Fruit fly (Drosophila melanogaster) whole organism, embryonic: ENCODE data around the gene Ugt35E1.
A peak's percentile ranks its signal among the peaks of the same experiment; 100 is the strongest.

ENCODE experiments used
- Bdp1 ChIP-seq: fragments of 200-800 bp; sonication (Bioruptor generic); optimal IDR thresholded peaks from 3 replicates; lab custom pipeline; 2016; ENCODE audit warnings: missing biosample characterization, missing genetic modification characterization
- CG10366 ChIP-seq: fragments of 200-800 bp; sonication (Bioruptor generic); IDR thresholded peaks from 2 replicates; pipeline ENCODE4 v1.3.6; 2022; ENCODE audit warnings: missing biosample characterization, missing genetic modification characterization
- CG10543 ChIP-seq: fragments of 200-800 bp; sonication (Bioruptor generic); optimal IDR thresholded peaks from 3 replicates; lab custom pipeline; 2017; ENCODE audit warnings: missing biosample characterization, mild to moderate bottlenecking, missing genetic modification characterization, moderate library complexity
- CG10959 ChIP-seq: fragments of 200-800 bp; sonication (Bioruptor generic); IDR thresholded peaks from 2 replicates; pipeline ENCODE4 v1.3.6; 2022; ENCODE audit warnings: missing biosample characterization, missing genetic modification characterization
- CG11085 ChIP-seq: fragments of 200-800 bp; sonication (Bioruptor generic); IDR thresholded peaks from 2 replicates; pipeline ENCODE4 v1.3.6; 2022; ENCODE audit warnings: missing biosample characterization, missing genetic modification characterization
- CG11504 ChIP-seq: fragments of 200-800 bp; sonication (Bioruptor generic); optimal IDR thresholded peaks from 3 replicates; lab custom pipeline; 2019; ENCODE audit warnings: missing biosample characterization, mild to moderate bottlenecking, missing genetic modification characterization, moderate library complexity
- CG12769 ChIP-seq: fragments of 200-800 bp; sonication (Bioruptor generic); optimal IDR thresholded peaks from 2 replicates; lab custom pipeline; 2019; ENCODE audit warnings: missing biosample characterization, mild to moderate bottlenecking, missing genetic modification characterization, moderate library complexity
- CG13287 ChIP-seq: fragments of 200-800 bp; sonication (Bioruptor generic); IDR thresholded peaks from 2 replicates; pipeline ENCODE4 v1.3.6; 2022; ENCODE audit warnings: missing biosample characterization, missing genetic modification characterization; ENCODE audit not compliant: partially characterized antibody
- CG15011 ChIP-seq: fragments of 200-800 bp; sonication (Bioruptor generic); optimal IDR thresholded peaks from 3 replicates; lab custom pipeline; 2018; ENCODE audit warnings: missing biosample characterization, mild to moderate bottlenecking, missing genetic modification characterization
- CG17359 ChIP-seq: fragments of 200-800 bp; sonication (Bioruptor generic); optimal IDR thresholded peaks from 3 replicates; lab custom pipeline; 2018; ENCODE audit warnings: missing biosample characterization, mild to moderate bottlenecking, missing genetic modification characterization, moderate library complexity
- CG2202 ChIP-seq: fragments of 200-800 bp; sonication (Bioruptor generic); optimal IDR thresholded peaks from 2 replicates; lab custom pipeline; 2018; ENCODE audit warnings: missing biosample characterization, mild to moderate bottlenecking, missing genetic modification characterization
- CG31388 ChIP-seq: fragments of 200-800 bp; sonication (Bioruptor generic); optimal IDR thresholded peaks from 2 replicates; lab custom pipeline; 2016; ENCODE audit warnings: missing biosample characterization, missing genetic modification characterization
- CG4360 ChIP-seq: fragments of 200-800 bp; sonication (Bioruptor generic); IDR thresholded peaks from 2 replicates; pipeline ENCODE4 v1.3.6; 2022; ENCODE audit warnings: missing biosample characterization, missing genetic modification characterization
- CG4617 ChIP-seq: fragments of 200-800 bp; sonication (Bioruptor generic); optimal IDR thresholded peaks from 3 replicates; lab custom pipeline; 2016; ENCODE audit warnings: missing biosample characterization, missing genetic modification characterization, borderline replicate concordance
- CG6854 ChIP-seq: fragments of 200-800 bp; sonication (Bioruptor generic); optimal IDR thresholded peaks from 3 replicates; lab custom pipeline; 2017; ENCODE audit warnings: missing biosample characterization, mild to moderate bottlenecking, missing genetic modification characterization
- CG8765 ChIP-seq: fragments of 200-800 bp; sonication (Bioruptor generic); IDR thresholded peaks from 2 replicates; pipeline ENCODE4 v1.3.6; 2022; ENCODE audit warnings: missing biosample characterization, missing genetic modification characterization
- CG9215 ChIP-seq: fragments of 200-800 bp; sonication (Bioruptor generic); IDR thresholded peaks from 2 replicates; pipeline ENCODE4 v1.3.6; 2022; ENCODE audit warnings: missing biosample characterization, missing genetic modification characterization
- CG9876 ChIP-seq: fragments of 200-800 bp; sonication (Bioruptor generic); optimal IDR thresholded peaks from 2 replicates; lab custom pipeline; 2016; ENCODE audit warnings: missing biosample characterization, missing genetic modification characterization
- Dad ChIP-seq: fragments of 200-800 bp; sonication (Bioruptor generic); optimal IDR thresholded peaks from 3 replicates; lab custom pipeline; 2016; ENCODE audit warnings: missing biosample characterization, missing genetic modification characterization
- Dip2 ChIP-seq: fragments of 200-800 bp; sonication (Bioruptor generic); IDR thresholded peaks from 2 replicates; pipeline ENCODE4 v1.3.6; 2022; ENCODE audit warnings: missing biosample characterization, missing genetic modification characterization
- Ets65A ChIP-seq: fragments of 200-800 bp; sonication (Bioruptor generic); peaks from one replicate; lab custom pipeline; 2016; ENCODE audit warnings: missing biosample characterization, missing genetic modification characterization
- Hey ChIP-seq: fragments of 200-800 bp; sonication (Bioruptor generic); optimal IDR thresholded peaks from 3 replicates; lab custom pipeline; 2018; ENCODE audit warnings: missing biosample characterization, mild to moderate bottlenecking, missing genetic modification characterization
- Hr3 ChIP-seq: fragments of 200-800 bp; sonication (Bioruptor generic); optimal IDR thresholded peaks from 3 replicates; lab custom pipeline; 2016; ENCODE audit warnings: missing biosample characterization, missing genetic modification characterization
- Kr ChIP-seq: fragments of 200-800 bp; sonication (Bioruptor generic); optimal IDR thresholded peaks from 2 replicates; lab custom pipeline; 2017; ENCODE audit warnings: missing biosample characterization, mild to moderate bottlenecking, missing genetic modification characterization
- Lim3 ChIP-seq: fragments of 200-800 bp; sonication (Bioruptor generic); IDR thresholded peaks from 2 replicates; pipeline ENCODE4 v1.3.6; 2022; ENCODE audit warnings: missing biosample characterization, missing genetic modification characterization
- Med ChIP-seq: fragments of 200-800 bp; sonication (Bioruptor generic); peaks from one replicate; lab custom pipeline; 2016; ENCODE audit warnings: missing biosample characterization, missing genetic modification characterization, mild to moderate bottlenecking, inconsistent platforms, moderate library complexity
- Meics ChIP-seq: fragments of 200-800 bp; sonication (Bioruptor generic); optimal IDR thresholded peaks from 2 replicates; lab custom pipeline; 2017; ENCODE audit warnings: missing biosample characterization, mild to moderate bottlenecking, missing genetic modification characterization
- NK7.1 ChIP-seq: fragments of 200-800 bp; sonication (Bioruptor generic); optimal IDR thresholded peaks from 3 replicates; lab custom pipeline; 2016; ENCODE audit warnings: missing biosample characterization, missing genetic modification characterization
- Xrp1 ChIP-seq: fragments of 200-800 bp; sonication (Bioruptor generic); IDR thresholded peaks from 2 replicates; pipeline ENCODE4 v1.3.6; 2022; ENCODE audit warnings: missing biosample characterization, missing genetic modification characterization
- caup ChIP-seq: fragments of 200-800 bp; sonication (Bioruptor generic); optimal IDR thresholded peaks from 3 replicates; lab custom pipeline; 2017; ENCODE audit warnings: missing biosample characterization, mild to moderate bottlenecking, missing genetic modification characterization, moderate library complexity; ENCODE audit not compliant: severe bottlenecking
- corto ChIP-seq: fragments of 200-800 bp; sonication (Bioruptor generic); optimal IDR thresholded peaks from 2 replicates; lab custom pipeline; 2016; ENCODE audit warnings: missing biosample characterization, mild to moderate bottlenecking, missing genetic modification characterization, moderate library complexity
- croc ChIP-seq: fragments of 200-800 bp; sonication (Bioruptor generic); conservative IDR thresholded peaks from 3 replicates; pipeline ENCODE4 v1.3.6; 2022; ENCODE audit warnings: missing biosample characterization, missing genetic modification characterization
- da ChIP-seq: fragments of 200-800 bp; sonication (Bioruptor generic); optimal IDR thresholded peaks from 2 replicates; lab custom pipeline; 2016; ENCODE audit warnings: missing biosample characterization, missing genetic modification characterization
- dati ChIP-seq: fragments of 200-800 bp; sonication (Bioruptor generic); IDR thresholded peaks from 2 replicates; pipeline ENCODE4 v1.3.6; 2022; ENCODE audit warnings: missing biosample characterization, missing genetic modification characterization
- dimm ChIP-seq: fragments of 200-800 bp; sonication (Bioruptor generic); IDR thresholded peaks from 2 replicates; pipeline ENCODE4 v1.3.6; 2022; ENCODE audit warnings: missing biosample characterization, missing genetic modification characterization
- exex ChIP-seq: fragments of 200-800 bp; sonication (Bioruptor generic); optimal IDR thresholded peaks from 4 replicates; lab custom pipeline; 2018; ENCODE audit warnings: missing biosample characterization, mild to moderate bottlenecking, missing genetic modification characterization, moderate library complexity
- eyg ChIP-seq: fragments of 200-800 bp; sonication (Bioruptor generic); optimal IDR thresholded peaks from 3 replicates; lab custom pipeline; 2016; ENCODE audit warnings: missing biosample characterization, missing genetic modification characterization
- h ChIP-seq: fragments of >200 bp; optimal IDR thresholded peaks from 2 replicates; lab custom pipeline; 2017
- hth ChIP-seq: fragments of >200 bp; optimal IDR thresholded peaks from 2 replicates; lab custom pipeline; 2017; ENCODE audit warnings: inconsistent platforms
- kah ChIP-seq: fragments of 200-800 bp; sonication (Bioruptor generic); optimal IDR thresholded peaks from 2 replicates; lab custom pipeline; 2018; ENCODE audit warnings: missing biosample characterization, mild to moderate bottlenecking, missing genetic modification characterization
- ken ChIP-seq: fragments of 200-800 bp; sonication (Bioruptor generic); IDR thresholded peaks from 3 replicates; pipeline ENCODE4 v1.3.6; 2022; ENCODE audit warnings: missing biosample characterization, missing genetic modification characterization
- nmo ChIP-seq: fragments of 200-800 bp; sonication (Bioruptor generic); optimal IDR thresholded peaks from 2 replicates; lab custom pipeline; 2018; ENCODE audit warnings: missing biosample characterization, mild to moderate bottlenecking, missing genetic modification characterization, moderate library complexity
- onecut ChIP-seq: fragments of 200-800 bp; sonication (Bioruptor generic); IDR thresholded peaks from 2 replicates; pipeline ENCODE4 v1.3.6; 2022; ENCODE audit warnings: missing biosample characterization, missing genetic modification characterization
- org-1 ChIP-seq: fragments of 200-800 bp; sonication (Bioruptor generic); optimal IDR thresholded peaks from 2 replicates; lab custom pipeline; 2017; ENCODE audit warnings: missing biosample characterization, missing genetic modification characterization
- pan ChIP-seq, 4 experiments: fragments of >200 bp in 3 of 4; fragments of 200-800 bp in 1 of 4; sonication (Bioruptor generic) in 1 of 4; optimal IDR thresholded peaks in 3 of 4; IDR thresholded peaks in 1 of 4; 2 replicates each; pipeline versions ENCODE4 v1.3.6 to Lab custom; 2017 to 2022; ENCODE audit warnings: missing biosample characterization in 2 of 4, missing genetic modification characterization in 2 of 4, mixed read lengths in 1 of 4
- pfk ChIP-seq: fragments of 200-800 bp; sonication (Bioruptor generic); optimal IDR thresholded peaks from 2 replicates; lab custom pipeline; 2018; ENCODE audit warnings: missing biosample characterization, mild to moderate bottlenecking, missing genetic modification characterization, moderate library complexity
- prd ChIP-seq, 3 experiments: fragments of >200 bp in 2 of 3; fragments of 200-800 bp in 1 of 3; sonication (Bioruptor generic) in 1 of 3; optimal IDR thresholded peaks in 2 of 3; IDR thresholded peaks in 1 of 3; 2 replicates in 2 of 3; 3 replicates in 1 of 3; pipeline versions ENCODE4 v1.3.6 to Lab custom; 2017 to 2022; ENCODE audit warnings: missing biosample characterization in 1 of 3, missing genetic modification characterization in 1 of 3
- ssp ChIP-seq: fragments of 200-800 bp; sonication (Bioruptor generic); IDR thresholded peaks from 2 replicates; pipeline ENCODE4 v1.3.6; 2022; ENCODE audit warnings: missing biosample characterization, missing genetic modification characterization
- stwl ChIP-seq: fragments of 200-800 bp; sonication (Bioruptor generic); optimal IDR thresholded peaks from 3 replicates; lab custom pipeline; 2018; ENCODE audit warnings: missing biosample characterization, mild to moderate bottlenecking, missing genetic modification characterization, moderate library complexity
- tap ChIP-seq: fragments of 200-800 bp; optimal IDR thresholded peaks from 3 replicates; lab custom pipeline; 2019; ENCODE audit warnings: missing biosample characterization, mild to moderate bottlenecking, missing genetic modification characterization, moderate library complexity
- tna ChIP-seq: fragments of 200-800 bp; sonication (Bioruptor generic); IDR thresholded peaks from 2 replicates; pipeline ENCODE4 v1.3.6; 2022; ENCODE audit warnings: missing biosample characterization, missing genetic modification characterization; ENCODE audit not compliant: partially characterized antibody

Gene Ugt35E1

DNA sequence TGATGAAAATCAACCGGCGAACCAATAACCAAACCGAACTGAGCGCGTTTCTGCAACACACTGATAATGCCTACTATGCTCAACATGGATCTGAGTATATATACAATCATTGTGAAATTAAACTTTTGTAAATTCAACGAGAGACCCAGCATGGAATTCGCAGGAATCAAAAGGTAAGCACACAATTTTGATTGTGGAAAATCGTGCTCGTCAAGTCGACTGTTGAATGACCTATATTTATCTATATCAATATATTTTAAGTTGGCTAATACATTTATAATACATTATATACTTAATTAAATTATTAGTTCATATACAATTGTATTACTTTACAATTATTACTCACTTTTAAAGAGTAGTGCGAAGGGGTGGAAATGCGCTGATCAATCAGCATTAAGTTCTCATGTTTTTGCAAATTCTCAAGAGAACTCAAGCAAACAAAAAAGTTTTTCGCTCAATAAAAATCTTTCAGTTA lies 12.0 kb downstream of the Ugt35E1 start, which contains the start of gene Ugt302K1 (continued):
- TF ChIP-seq Hr3 (no peak), CG9215 (GFP tag; lab: Robert Waterston, UW) (0 out of 2 replicates have a peak, but pooled peaks have one; percentile 15), CG6854 (GFP tag; lab: Kevin White, UChicago) (no peak), ssp (GFP tag; lab: Robert Waterston, UW) (no peak), CG31388 (GFP tag; lab: Kevin White, UChicago) (no peak), pan (optimal IDR thresholded peaks at IDR 0.05; lab: Kevin White, UChicago) (no peak), pan (GFP tag; optimal IDR thresholded peaks at IDR 0.05 in 1 of 2, IDR thresholded peaks at IDR 0.05 in 1 of 2) (no peak), NK7.1 (GFP tag; lab: Kevin White, UChicago) (no peak), pfk (GFP tag; lab: Kevin White, UChicago) (no peak), CG10366 (no peak), eyg (GFP tag; lab: Kevin White, UChicago) (no peak), hth (lab: Kevin White, UChicago) (no peak), h (no peak), da (no peak), tap (tag; lab: Kevin White, UChicago) (no peak), Lim3 (no peak), Kr (GFP tag; lab: Kevin White, UChicago) (no peak), CG10959 (GFP tag; lab: Robert Waterston, UW) (no peak), kah (GFP tag; lab: Kevin White, UChicago) (no peak), tna (GFP tag; lab: Robert Waterston, UW) (no peak), CG4617 (GFP tag; lab: Kevin White, UChicago) (no peak), CG17359 (tag; lab: Kevin White, UChicago) (no peak), Dad (GFP tag; lab: Kevin White, UChicago) (no peak), Ets65A (GFP tag; lab: Kevin White, UChicago) (no peak), ken (no peak), org-1 (no peak), CG8765 (no peak; the same call in 1 of the 2 replicates), Hey (tag; lab: Kevin White, UChicago) (no peak), exex (tag; lab: Kevin White, UChicago) (no peak), Med (no peak), CG11085 (GFP tag; lab: Robert Waterston, UW) (0 out of 2 replicates have a peak, but pooled peaks have one; percentile 30), Meics (GFP tag; lab: Kevin White, UChicago) (peak; percentile 40), onecut (GFP tag; lab: Robert Waterston, UW) (no peak), Dip2 (GFP tag; lab: Robert Waterston, UW) (no peak), CG2202 (tag; lab: Kevin White, UChicago) (no peak), corto (GFP tag; lab: Kevin White, UChicago) (peak; percentile 57), nmo (GFP tag; lab: Kevin White, UChicago) (no peak), CG13287 (GFP tag; lab: Robert Waterston, UW) (no peak), CG4360 (GFP tag; lab: Robert Waterston, UW) (no peak), prd (optimal IDR thresholded peaks at IDR 0.05; lab: Kevin White, UChicago) (no peak), prd (GFP tag; IDR thresholded peaks at IDR 0.05; lab: Robert Waterston, UW) (peak; percentile 17; the same call in 1 of the 3 replicates), croc (GFP tag; lab: Robert Waterston, UW) (no peak), stwl (tag; lab: Kevin White, UChicago) (no peak), CG9876 (GFP tag; lab: Kevin White, UChicago) (no peak), CG15011 (GFP tag; lab: Kevin White, UChicago) (no peak), Xrp1 (GFP tag; lab: Robert Waterston, UW) (no peak), caup (GFP tag; lab: Kevin White, UChicago) (peak; percentile 1), CG11504 (tag; lab: Kevin White, UChicago) (no peak), dimm (GFP tag; lab: Robert Waterston, UW) (no peak), CG12769 (tag; lab: Kevin White, UChicago) (peak; percentile 13), Bdp1 (GFP tag; lab: Kevin White, UChicago) (no peak), CG10543 (GFP tag; lab: Kevin White, UChicago) (no peak), dati (no peak)
